Fruit fly (Drosophila melanogaster) whole organism, embryonic: ENCODE measurements around the gene nerfin-2.

Experiments used
- Asciz ChIP-seq: fragments of 200-800 bp; sonication (Bioruptor generic); optimal IDR thresholded peaks from 2 replicates; lab custom pipeline; 2017; ENCODE audit warnings: missing biosample characterization, mild to moderate bottlenecking, missing genetic modification characterization, missing genetic modification reagents
- CG10431 ChIP-seq: fragments of 200-800 bp; sonication (Bioruptor generic); optimal IDR thresholded peaks from 3 replicates; lab custom pipeline; 2018; ENCODE audit warnings: missing biosample characterization, mild to moderate bottlenecking, missing genetic modification characterization
- CG10959 ChIP-seq: fragments of 200-800 bp; sonication (Bioruptor generic); IDR thresholded peaks from 2 replicates; pipeline ENCODE4 v1.3.6; 2022; ENCODE audit warnings: missing biosample characterization, missing genetic modification characterization
- CG11398 ChIP-seq: fragments of 200-800 bp; sonication (Bioruptor generic); optimal IDR thresholded peaks from 2 replicates; lab custom pipeline; 2016; ENCODE audit warnings: missing biosample characterization, missing genetic modification characterization
- CG11456 ChIP-seq: fragments of 200-800 bp; sonication (Bioruptor generic); IDR thresholded peaks from 3 replicates; pipeline ENCODE4 v1.3.6; 2022; ENCODE audit warnings: missing biosample characterization, missing genetic modification characterization
- CG13894 ChIP-seq: fragments of 200-800 bp; sonication (Bioruptor generic); optimal IDR thresholded peaks from 3 replicates; lab custom pipeline; 2018; ENCODE audit warnings: missing biosample characterization, mild to moderate bottlenecking, missing genetic modification characterization, moderate library complexity
- CG14667 ChIP-seq: fragments of 200-800 bp; sonication (Bioruptor generic); IDR thresholded peaks from 2 replicates; pipeline ENCODE4 v1.3.6; 2022; ENCODE audit warnings: missing biosample characterization, missing genetic modification characterization
- CG15011 ChIP-seq: fragments of 200-800 bp; sonication (Bioruptor generic); optimal IDR thresholded peaks from 3 replicates; lab custom pipeline; 2018; ENCODE audit warnings: missing biosample characterization, mild to moderate bottlenecking, missing genetic modification characterization
- CG15696 ChIP-seq: fragments of 200-800 bp; sonication (Bioruptor generic); optimal IDR thresholded peaks from 2 replicates; lab custom pipeline; 2019; ENCODE audit warnings: missing biosample characterization, mild to moderate bottlenecking, missing genetic modification characterization, moderate library complexity
- CG1832 ChIP-seq: fragments of 200-800 bp; sonication (Bioruptor generic); optimal IDR thresholded peaks from 2 replicates; lab custom pipeline; 2017; ENCODE audit warnings: missing biosample characterization, mild to moderate bottlenecking, missing genetic modification characterization, inconsistent platforms
- CG2129 ChIP-seq: fragments of 200-800 bp; sonication (Bioruptor generic); IDR thresholded peaks from 2 replicates; pipeline ENCODE4 v1.3.6; 2022; ENCODE audit warnings: missing biosample characterization, missing genetic modification characterization; ENCODE audit not compliant: partially characterized antibody
- CG2202 ChIP-seq: fragments of 200-800 bp; sonication (Bioruptor generic); optimal IDR thresholded peaks from 2 replicates; lab custom pipeline; 2018; ENCODE audit warnings: missing biosample characterization, mild to moderate bottlenecking, missing genetic modification characterization
- CG2678 ChIP-seq: fragments of 200-800 bp; sonication (Bioruptor generic); optimal IDR thresholded peaks from 3 replicates; lab custom pipeline; 2019; ENCODE audit warnings: missing biosample characterization, mild to moderate bottlenecking, missing genetic modification characterization, moderate library complexity
- CG32767 ChIP-seq: fragments of 200-800 bp; sonication (Bioruptor generic); IDR thresholded peaks from 2 replicates; pipeline ENCODE4 v1.3.6; 2022; ENCODE audit warnings: missing biosample characterization, missing genetic modification characterization
- CG34422 ChIP-seq: fragments of 200-800 bp; sonication (Bioruptor generic); IDR thresholded peaks from 3 replicates; pipeline ENCODE4 v1.3.6; 2022; ENCODE audit warnings: missing biosample characterization, missing genetic modification characterization
- CG7987 ChIP-seq: fragments of 200-800 bp; sonication (Bioruptor generic); optimal IDR thresholded peaks from 2 replicates; lab custom pipeline; 2018; ENCODE audit warnings: missing biosample characterization, mild to moderate bottlenecking, missing genetic modification characterization, moderate library complexity
- CG8359 ChIP-seq: fragments of 200-800 bp; sonication (Bioruptor generic); optimal IDR thresholded peaks from 2 replicates; lab custom pipeline; 2017; ENCODE audit warnings: missing biosample characterization, mild to moderate bottlenecking, missing genetic modification characterization, borderline replicate concordance
- Dad ChIP-seq: fragments of 200-800 bp; sonication (Bioruptor generic); optimal IDR thresholded peaks from 3 replicates; lab custom pipeline; 2016; ENCODE audit warnings: missing biosample characterization, missing genetic modification characterization
- Doc3 ChIP-seq: fragments of 200-800 bp; sonication (Bioruptor generic); IDR thresholded peaks from 3 replicates; pipeline ENCODE4 v1.3.6; 2022; ENCODE audit warnings: missing biosample characterization, missing genetic modification characterization; ENCODE audit not compliant: partially characterized antibody
- Drgx ChIP-seq: fragments of 200-800 bp; sonication (Bioruptor generic); IDR thresholded peaks from 2 replicates; pipeline ENCODE4 v1.3.6; 2022; ENCODE audit warnings: missing biosample characterization, missing genetic modification characterization
- ERR ChIP-seq: fragments of 200-800 bp; sonication (Bioruptor generic); optimal IDR thresholded peaks from 2 replicates; lab custom pipeline; 2016; ENCODE audit warnings: missing biosample characterization, missing genetic modification characterization
- Eip74EF ChIP-seq, 2 experiments: fragments of 200-800 bp in 1 of 2; fragments of >200 bp in 1 of 2; sonication (Bioruptor generic) in 1 of 2; optimal IDR thresholded peaks; 2 replicates each; lab custom pipeline; 2017 to 2019; ENCODE audit warnings: missing biosample characterization in 2 of 2, missing genetic modification characterization in 2 of 2, mild to moderate bottlenecking in 1 of 2, moderate library complexity in 1 of 2
- Elba2 ChIP-seq: fragments of 200-800 bp; sonication (Bioruptor generic); optimal IDR thresholded peaks from 3 replicates; lab custom pipeline; 2016; ENCODE audit warnings: missing biosample characterization, missing genetic modification characterization
- GATAe ChIP-seq: fragments of 200-800 bp; sonication (Bioruptor generic); conservative IDR thresholded peaks from 2 replicates; pipeline ENCODE4 v1.3.6; 2022; ENCODE audit warnings: missing biosample characterization, missing genetic modification characterization
- HmgD ChIP-seq: fragments of 200-800 bp; sonication (Bioruptor generic); optimal IDR thresholded peaks from 3 replicates; lab custom pipeline; 2016; ENCODE audit warnings: missing biosample characterization, missing genetic modification characterization
- Mes4 ChIP-seq: fragments of 200-800 bp; sonication (Bioruptor generic); optimal IDR thresholded peaks from 2 replicates; lab custom pipeline; 2016; ENCODE audit warnings: missing biosample characterization, missing genetic modification characterization
- Nf-YA ChIP-seq: fragments of 200-800 bp; sonication (Bioruptor generic); IDR thresholded peaks from 2 replicates; pipeline ENCODE4 v1.3.6; 2022; ENCODE audit warnings: missing biosample characterization, missing genetic modification characterization
- Nf-YB ChIP-seq: fragments of 200-800 bp; sonication (Bioruptor generic); optimal IDR thresholded peaks from 3 replicates; lab custom pipeline; 2019; ENCODE audit warnings: missing biosample characterization, mild to moderate bottlenecking, missing genetic modification characterization, moderate library complexity
- Optix ChIP-seq: fragments of 200-800 bp; sonication (Bioruptor generic); IDR thresholded peaks from 3 replicates; pipeline ENCODE4 v1.3.6; 2022; ENCODE audit warnings: missing biosample characterization, missing genetic modification characterization
- ara ChIP-seq: fragments of 200-800 bp; sonication (Bioruptor generic); IDR thresholded peaks from 2 replicates; pipeline ENCODE4 v1.3.6; 2022; ENCODE audit warnings: missing biosample characterization, missing genetic modification characterization
- fd64A ChIP-seq: fragments of 200-800 bp; sonication (Bioruptor generic); optimal IDR thresholded peaks from 3 replicates; lab custom pipeline; 2018; ENCODE audit warnings: missing biosample characterization, mild to moderate bottlenecking, missing genetic modification characterization
- gce ChIP-seq: fragments of 200-800 bp; sonication (Bioruptor generic); IDR thresholded peaks from 3 replicates; pipeline ENCODE4 v1.3.6; 2022; ENCODE audit warnings: missing biosample characterization, missing genetic modification characterization
- lbe ChIP-seq: fragments of 200-800 bp; sonication (Bioruptor generic); optimal IDR thresholded peaks from 2 replicates; lab custom pipeline; 2016; ENCODE audit warnings: missing biosample characterization, mild to moderate bottlenecking, missing genetic modification characterization
- mld ChIP-seq: fragments of 200-800 bp; sonication (Bioruptor generic); IDR thresholded peaks from 3 replicates; pipeline ENCODE4 v1.3.6; 2022; ENCODE audit warnings: missing biosample characterization, missing genetic modification characterization; ENCODE audit not compliant: partially characterized antibody
- nerfin-2 ChIP-seq: fragments of 200-800 bp; sonication (Bioruptor generic); IDR thresholded peaks from 2 replicates; pipeline ENCODE4 v1.3.6; 2022; ENCODE audit warnings: missing biosample characterization, missing genetic modification characterization; ENCODE audit not compliant: partially characterized antibody
- phol ChIP-seq: fragments of 200-800 bp; sonication (Bioruptor generic); optimal IDR thresholded peaks from 3 replicates; lab custom pipeline; 2018; ENCODE audit warnings: missing biosample characterization, mild to moderate bottlenecking, missing genetic modification characterization, moderate library complexity
- pzg ChIP-seq: fragments of 200-800 bp; sonication (Bioruptor generic); optimal IDR thresholded peaks from 3 replicates; lab custom pipeline; 2018; ENCODE audit warnings: missing biosample characterization, mild to moderate bottlenecking, missing genetic modification characterization, moderate library complexity
- sc ChIP-seq, 3 experiments: fragments of >200 bp in 2 of 3; fragments of 200-800 bp in 1 of 3; sonication (Bioruptor generic) in 1 of 3; optimal IDR thresholded peaks; 2 replicates in 2 of 3; 3 replicates in 1 of 3; lab custom pipeline; 2017; ENCODE audit warnings: mild to moderate bottlenecking in 1 of 3, missing biosample characterization in 1 of 3, missing genetic modification characterization in 1 of 3, missing genetic modification reagents in 1 of 3
- schlank ChIP-seq: fragments of 200-800 bp; sonication (Bioruptor generic); optimal IDR thresholded peaks from 2 replicates; lab custom pipeline; 2018; ENCODE audit warnings: missing biosample characterization, mild to moderate bottlenecking, missing genetic modification characterization
- shn ChIP-seq: fragments of 200-800 bp; sonication (Bioruptor generic); optimal IDR thresholded peaks from 3 replicates; lab custom pipeline; 2016; ENCODE audit warnings: missing biosample characterization, missing genetic modification characterization
- stwl ChIP-seq: fragments of 200-800 bp; sonication (Bioruptor generic); optimal IDR thresholded peaks from 3 replicates; lab custom pipeline; 2018; ENCODE audit warnings: missing biosample characterization, mild to moderate bottlenecking, missing genetic modification characterization, moderate library complexity
- vfl ChIP-seq: fragments of 200-800 bp; sonication (Bioruptor generic); optimal IDR thresholded peaks from 2 replicates; lab custom pipeline; 2016; ENCODE audit warnings: missing biosample characterization, missing genetic modification characterization
- wdn ChIP-seq: fragments of 200-800 bp; sonication (Bioruptor generic); IDR thresholded peaks from 2 replicates; pipeline ENCODE4 v1.3.6; 2022; ENCODE audit warnings: missing biosample characterization, missing genetic modification characterization
- zen2 ChIP-seq: fragments of 200-800 bp; sonication (Bioruptor generic); IDR thresholded peaks from 3 replicates; pipeline ENCODE4 v1.3.6; 2022; ENCODE audit warnings: missing biosample characterization, missing genetic modification characterization; ENCODE audit not compliant: partially characterized antibody
- zf30C ChIP-seq: fragments of 200-800 bp; sonication (Bioruptor generic); optimal IDR thresholded peaks from 3 replicates; lab custom pipeline; 2018; ENCODE audit warnings: missing biosample characterization, mild to moderate bottlenecking, missing genetic modification characterization

The nerfin-2 gene

dm6 chr3R:10042024-10042663, 28.8 kb upstream of the nerfin-2 start (continued):
- TF ChIP-seq nerfin-2, result peak; percentile 10; the same call in 1 of the 2 replicates
- no peak for TF ChIP-seq fd64A (GFP tag; lab: Kevin White, UChicago)
- TF ChIP-seq CG2678 (tag; lab: Kevin White, UChicago), result no peak
- TF ChIP-seq CG34422 (GFP tag; lab: Robert Waterston, UW), result no peak

DNA sequence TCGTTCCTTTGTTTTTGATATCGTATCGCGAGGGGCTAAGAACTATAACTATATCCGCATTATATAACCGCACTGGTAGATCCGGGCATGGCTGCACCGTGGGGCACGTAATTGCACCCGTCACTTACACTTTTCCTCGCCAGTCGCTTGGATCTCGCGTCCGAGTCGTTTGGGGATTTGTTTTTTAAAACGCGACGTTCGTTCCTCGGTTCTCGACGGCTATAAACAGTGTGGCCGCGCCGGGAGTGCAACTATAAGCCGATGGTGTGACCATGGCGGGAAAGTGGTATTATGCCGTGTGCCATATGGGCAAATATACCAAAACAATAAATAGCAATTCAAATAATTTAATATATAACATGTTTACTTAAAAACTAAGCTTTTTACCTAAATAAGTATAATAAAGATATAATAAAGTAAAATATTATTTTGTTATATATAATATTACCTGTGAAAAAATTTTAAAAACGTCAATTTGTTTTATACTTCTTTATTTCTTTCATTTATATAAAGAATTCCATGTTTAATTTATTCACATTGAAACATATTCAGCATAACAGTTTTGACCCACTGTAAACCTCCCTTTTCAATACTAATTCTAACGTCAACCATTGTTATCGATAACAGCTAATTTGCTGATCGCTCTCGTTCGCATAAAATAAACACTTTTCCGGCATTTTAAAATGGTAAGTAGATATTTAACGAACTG, 28.1 kb upstream of the nerfin-2 start, which contains the start of the genes Mical and CG3909:
Mical (minus strand) TSS at position 232 of the 709 bp plus-strand sequence.
CG3909 (plus strand) TSS at position 607 of the 709 bp plus-strand sequence.
- TF ChIP-seq CG14667 (peak; percentile 89), Nf-YB (GFP tag; lab: Kevin White, UChicago) (peak; percentile 70), mld (GFP tag; lab: Robert Waterston, UW) (no peak), gce (GFP tag; lab: Robert Waterston, UW) (peak; percentile 80), CG11456 (peak; percentile 91), Elba2 (GFP tag; lab: Kevin White, UChicago) (no peak), Dad (GFP tag; lab: Kevin White, UChicago) (no peak), phol (tag; lab: Kevin White, UChicago) (peak; percentile 92), pzg (GFP tag; lab: Kevin White, UChicago) (peak; percentile 76), CG10959 (peak; percentile 72), zf30C (GFP tag; lab: Kevin White, UChicago) (no peak), lbe (GFP tag; lab: Kevin White, UChicago) (peak; percentile 14), ara (GFP tag; lab: Robert Waterston, UW) (peak; percentile 59; the same call in 1 of the 2 replicates), Eip74EF (GFP tag; optimal IDR thresholded peaks at IDR 0.05; lab: Kevin White, UChicago) (peak in 1 of 2 experiments; percentile 66), CG15011 (GFP tag; lab: Kevin White, UChicago) (peak; percentile 14), stwl (tag; lab: Kevin White, UChicago) (peak; percentile 61), CG7987 (GFP tag; lab: Kevin White, UChicago) (no peak), schlank (tag; lab: Kevin White, UChicago) (peak; percentile 24), zen2 (GFP tag; lab: Robert Waterston, UW) (no peak), Doc3 (no peak), CG8359 (GFP tag; lab: Kevin White, UChicago) (peak; percentile 45), Asciz (GFP tag; lab: Kevin White, UChicago) (peak; percentile 40), GATAe (GFP tag; lab: Robert Waterston, UW) (no peak), CG11398 (GFP tag; lab: Kevin White, UChicago) (no peak), wdn (GFP tag; lab: Robert Waterston, UW) (peak; percentile 83), ERR (GFP tag; lab: Kevin White, UChicago) (no peak), CG15696 (tag; lab: Kevin White, UChicago) (peak; percentile 80), Mes4 (GFP tag; lab: Kevin White, UChicago) (no peak), HmgD (GFP tag; lab: Kevin White, UChicago) (no peak), Optix (GFP tag; lab: Robert Waterston, UW) (0 out of 3 replicates have a peak, but pooled peaks have one; percentile 7), CG10431 (GFP tag; lab: Kevin White, UChicago) (no peak), CG2129 (GFP tag; lab: Robert Waterston, UW) (no peak), Nf-YA (peak; percentile 78), CG2202 (tag; lab: Kevin White, UChicago) (peak; percentile 13), Drgx (GFP tag; lab: Robert Waterston, UW) (peak; percentile 80), CG13894 (tag; lab: Kevin White, UChicago) (peak; percentile 87), CG32767 (GFP tag; lab: Robert Waterston, UW) (peak; percentile 76; the same call in 1 of the 2 replicates), shn (GFP tag; lab: Kevin White, UChicago) (no peak), CG1832 (no peak), sc (optimal IDR thresholded peaks at IDR 0.05; lab: Kevin White, UChicago) (no peak), sc (GFP tag; optimal IDR thresholded peaks at IDR 0.05; lab: Kevin White, UChicago) (peak; percentile 49), vfl (GFP tag; lab: Kevin White, UChicago) (peak; percentile 28)
